Fruit fly (Drosophila melanogaster): ENCODE results near the gene Fadd.

The Fadd gene

dm6 chr3R:22072553-22072952 is 38.3 kb downstream of the Fadd start:
- TF ChIP-seq CTCF (GFP tag; optimal IDR thresholded peaks at IDR 0.05) (peak; percentile 53), Drgx (GFP tag; IDR thresholded peaks at IDR 0.05) (no peak), PHDP (tag; optimal IDR thresholded peaks at IDR 0.05) (no peak), stwl (tag; optimal IDR thresholded peaks at IDR 0.05) (peak; percentile 85), CG2199 (GFP tag; IDR thresholded peaks at IDR 0.05) (peak; percentile 88), CG5953 (GFP tag; IDR thresholded peaks at IDR 0.05) (no peak), Hey (tag; optimal IDR thresholded peaks at IDR 0.05) (no peak), Lhr (GFP tag; optimal IDR thresholded peaks at IDR 0.05) (no peak), CG10431 (GFP tag; optimal IDR thresholded peaks at IDR 0.05) (no peak), CG4820 (GFP tag; optimal IDR thresholded peaks at IDR 0.05) (no peak), Xrp1 (GFP tag; IDR thresholded peaks at IDR 0.05) (no peak), H2.0 (GFP tag; IDR thresholded peaks at IDR 0.05) (no peak)

dm6 chr3R:22080161-22080560 is 45.9 kb downstream of the Fadd start, which contains the start of gene CG13408:
Gene CG13408 (plus strand): TSS chr3R:22080382.
- peak; percentile 18; the same call in 1 of the 2 replicates for TF ChIP-seq CG42726 (GFP tag; IDR thresholded peaks at IDR 0.05; ENCODE audit: partially characterized antibody)
- TF ChIP-seq CG13894 (tag; optimal IDR thresholded peaks at IDR 0.05): peak; percentile 55
- no peak for TF ChIP-seq exex (tag; optimal IDR thresholded peaks at IDR 0.05)
- TF ChIP-seq tll (GFP tag; optimal IDR thresholded peaks at IDR 0.05): peak in 1 of 2 experiments; percentile 9
- TF ChIP-seq sob (GFP tag; IDR thresholded peaks at IDR 0.05): peak; percentile 32; the same call in 1 of the 2 replicates
- TF ChIP-seq ewg (GFP tag; optimal IDR thresholded peaks at IDR 0.05): peak; percentile 68
- TF ChIP-seq Dref (GFP tag; IDR thresholded peaks at IDR 0.05): no peak
- TF ChIP-seq E2f2 (GFP tag; IDR thresholded peaks at IDR 0.05): no peak
- peak; percentile 49 for TF ChIP-seq Jarid2 (GFP tag; optimal IDR thresholded peaks at IDR 0.05)
- TF ChIP-seq crol (GFP tag; IDR thresholded peaks at IDR 0.05): no peak
- peak; percentile 25 for TF ChIP-seq stwl (tag; optimal IDR thresholded peaks at IDR 0.05)
- peak; percentile 62 for TF ChIP-seq abd-A (tag; optimal IDR thresholded peaks at IDR 0.05)
- TF ChIP-seq scrt (GFP tag; optimal IDR thresholded peaks at IDR 0.05): peak; percentile 94

Measured in whole organism, embryonic.